Fruit fly (Drosophila melanogaster) whole organism, embryonic: ENCODE measurements around the gene slmo.

Experiments
- CG10462 ChIP-seq: fragments of 200-800 bp; sonication (Bioruptor generic); optimal IDR thresholded peaks from 2 replicates; lab custom pipeline; 2016; ENCODE audit warnings: missing biosample characterization, missing genetic modification characterization
- CG10565 ChIP-seq: fragments of 200-800 bp; sonication (Bioruptor generic); optimal IDR thresholded peaks from 3 replicates; lab custom pipeline; 2016; ENCODE audit warnings: missing biosample characterization, mild to moderate bottlenecking, missing genetic modification characterization
- CG15696 ChIP-seq: fragments of 200-800 bp; sonication (Bioruptor generic); optimal IDR thresholded peaks from 2 replicates; lab custom pipeline; 2019; ENCODE audit warnings: missing biosample characterization, mild to moderate bottlenecking, missing genetic modification characterization, moderate library complexity
- Dek ChIP-seq: fragments of 200-800 bp; sonication (Bioruptor generic); optimal IDR thresholded peaks from 3 replicates; lab custom pipeline; 2019; ENCODE audit warnings: missing biosample characterization, mild to moderate bottlenecking, missing genetic modification characterization, moderate library complexity
- Lhr ChIP-seq: fragments of 200-800 bp; sonication (Bioruptor generic); optimal IDR thresholded peaks from 3 replicates; lab custom pipeline; 2017; ENCODE audit warnings: mild to moderate bottlenecking, missing biosample characterization, missing genetic modification reagents, missing genetic modification characterization
- Lim3 ChIP-seq: fragments of 200-800 bp; sonication (Bioruptor generic); IDR thresholded peaks from 2 replicates; pipeline ENCODE4 v1.3.6; 2022; ENCODE audit warnings: missing biosample characterization, missing genetic modification characterization
- al ChIP-seq: fragments of 200-800 bp; sonication (Bioruptor generic); IDR thresholded peaks from 2 replicates; pipeline ENCODE4 v1.3.6; 2022; ENCODE audit warnings: missing biosample characterization, missing genetic modification characterization
- fru ChIP-seq: fragments of >200 bp; optimal IDR thresholded peaks from 2 replicates; lab custom pipeline; 2017
- vfl ChIP-seq: fragments of 200-800 bp; sonication (Bioruptor generic); optimal IDR thresholded peaks from 2 replicates; lab custom pipeline; 2016; ENCODE audit warnings: missing biosample characterization, missing genetic modification characterization

- TF ChIP-seq vfl (GFP tag; lab: Kevin White, UChicago), result no peak
- no peak for TF ChIP-seq Lim3 (GFP tag; lab: Robert Waterston, UW)
- no peak for TF ChIP-seq Dek (tag; lab: Kevin White, UChicago)
- TF ChIP-seq CG10462, result no peak
- no peak for TF ChIP-seq fru (lab: Kevin White, UChicago)
- no peak for TF ChIP-seq Lhr
- no peak for TF ChIP-seq CG10565
- TF ChIP-seq al (GFP tag; lab: Robert Waterston, UW), result no peak
- no peak for TF ChIP-seq CG15696
Measured at dm6 chr2L:6082157-6082645, 33.7 kb upstream of the slmo start, which contains the start of gene Kr-h1.
